Fruit fly (Drosophila melanogaster): ENCODE data around the gene CG4199.

CG4199 gene

DNA sequence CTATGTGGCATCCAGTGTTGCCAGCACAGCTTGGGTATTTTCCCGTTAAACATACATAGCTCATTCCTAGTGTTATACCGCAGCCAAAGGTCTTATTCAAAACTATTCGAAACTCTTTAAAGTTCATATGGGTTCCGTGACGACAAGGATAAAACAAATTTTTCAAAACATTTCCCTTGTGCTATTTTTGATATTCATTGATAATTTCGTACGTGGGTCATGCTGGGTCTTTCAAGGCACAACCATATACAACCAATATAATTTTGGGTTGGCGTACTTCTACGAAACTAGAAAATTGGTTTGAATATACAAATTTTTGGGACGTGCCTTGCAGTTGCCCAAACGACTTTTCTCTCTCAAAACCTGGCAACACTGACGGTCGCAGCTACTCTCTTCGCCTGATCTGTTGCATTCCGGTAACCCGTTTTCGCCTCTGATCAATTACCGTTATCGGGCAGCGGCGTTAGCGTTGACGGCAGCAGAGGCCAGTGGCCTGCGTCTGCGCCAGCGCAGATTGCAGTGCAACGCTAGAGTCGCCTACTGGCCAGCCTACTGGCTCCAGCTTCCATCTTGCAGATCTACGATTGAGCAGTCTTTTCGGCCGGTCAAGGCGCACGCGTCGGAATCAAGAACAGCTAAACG, 41.0 kb downstream of the CG4199 start:
- TF ChIP-seq CG11617 (GFP tag; optimal IDR thresholded peaks at IDR 0.05) (no peak), toe (GFP tag; optimal IDR thresholded peaks at IDR 0.05) (no peak), CG7101 (tag; optimal IDR thresholded peaks at IDR 0.05) (no peak), kay (GFP tag; ENCODE audit: borderline replicate concordance) (no peak), cnc (optimal IDR thresholded peaks at IDR 0.05) (no peak), CG7045 (GFP tag; optimal IDR thresholded peaks at IDR 0.05) (no peak), pad (GFP tag; optimal IDR thresholded peaks at IDR 0.05) (no peak), bab1 (GFP tag; optimal IDR thresholded peaks at IDR 0.05) (no peak), ovo (GFP tag; optimal IDR thresholded peaks at IDR 0.05) (no peak), Crg-1 (GFP tag; optimal IDR thresholded peaks at IDR 0.05) (no peak), Clk (GFP tag; optimal IDR thresholded peaks at IDR 0.05) (no peak), CG14711 (tag; optimal IDR thresholded peaks at IDR 0.05) (no peak)

DNA sequence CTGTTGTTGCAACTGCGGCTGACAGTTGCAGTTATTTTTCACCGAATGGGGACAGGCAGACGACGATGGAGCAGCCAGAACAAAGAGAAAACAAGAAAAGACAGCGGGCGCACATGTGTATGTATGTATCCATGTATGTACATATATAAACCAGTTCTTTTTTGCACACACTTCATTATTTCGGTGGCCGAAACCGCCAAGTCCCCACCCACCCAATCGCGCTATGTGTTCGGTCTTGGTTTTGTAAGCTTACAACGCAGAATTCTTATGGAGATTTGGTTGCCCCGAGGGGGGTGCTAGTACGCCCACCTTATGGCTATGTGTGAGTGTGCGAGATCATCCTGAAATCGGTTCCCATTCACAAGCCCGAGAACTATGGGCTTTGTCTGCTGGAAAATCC, 42.0 kb downstream of the CG4199 start:
- no peak for TF ChIP-seq cnc (optimal IDR thresholded peaks at IDR 0.05)
- peak; percentile 92 for TF ChIP-seq tj (GFP tag; optimal IDR thresholded peaks at IDR 0.05)

- TF ChIP-seq CG5204 (GFP tag; optimal IDR thresholded peaks at IDR 0.05) (no peak), Hr96 (GFP tag; optimal IDR thresholded peaks at IDR 0.05) (no peak), bab1 (GFP tag; optimal IDR thresholded peaks at IDR 0.05) (no peak), Crg-1 (GFP tag; optimal IDR thresholded peaks at IDR 0.05) (no peak), pad (GFP tag; optimal IDR thresholded peaks at IDR 0.05) (no peak), CG1620 (GFP tag; optimal IDR thresholded peaks at IDR 0.05) (no peak), toe (GFP tag; optimal IDR thresholded peaks at IDR 0.05) (no peak), CG14711 (tag; optimal IDR thresholded peaks at IDR 0.05) (no peak), CG11617 (GFP tag; optimal IDR thresholded peaks at IDR 0.05) (no peak), cnc (optimal IDR thresholded peaks at IDR 0.05) (no peak), Mnt (GFP tag; optimal IDR thresholded peaks at IDR 0.05) (no peak), CG33017 (tag; optimal IDR thresholded peaks at IDR 0.05) (no peak)
Observed at dm6 chrX:2024819-2025218, 48.5 kb downstream of the CG4199 start.

Data from whole organism, adult.